Fruit fly (Drosophila melanogaster): ENCODE data around the gene CG17110.

CG17110 gene

dm6 chr3R:23117683-23118470, 26.4 kb downstream of the CG17110 start, which contains the start of the genes Rassf and CenB1A (continued):
- peak; percentile 76 for TF ChIP-seq CG30403 (GFP tag; optimal IDR thresholded peaks at IDR 0.05)
- TF ChIP-seq ind (GFP tag; optimal IDR thresholded peaks at IDR 0.05), result peak; percentile 45
- no peak for TF ChIP-seq CG7556 (GFP tag; optimal IDR thresholded peaks at IDR 0.05)
- TF ChIP-seq H2.0 (GFP tag; IDR thresholded peaks at IDR 0.05), result no peak; the same call in 1 of the 2 replicates
- no peak for TF ChIP-seq mld (GFP tag; IDR thresholded peaks at IDR 0.05; ENCODE audit: partially characterized antibody)
- TF ChIP-seq HLH54F (GFP tag; optimal IDR thresholded peaks at IDR 0.05), result peak; percentile 64
- TF ChIP-seq hb (GFP tag; IDR thresholded peaks at IDR 0.05; ENCODE audit: partially characterized antibody), result no peak
- TF ChIP-seq kay (GFP tag; optimal IDR thresholded peaks at IDR 0.05), result peak; percentile 19
- TF ChIP-seq ranshi (GFP tag; IDR thresholded peaks at IDR 0.05), result peak; percentile 88
- peak; percentile 53 for TF ChIP-seq CG4424 (GFP tag; optimal IDR thresholded peaks at IDR 0.05)
- no peak for TF ChIP-seq Nf-YA (GFP tag; IDR thresholded peaks at IDR 0.05)
- TF ChIP-seq Aef1 (GFP tag; IDR thresholded peaks at IDR 0.05), result peak; percentile 52; the same call in 2 of the 3 replicates
- TF ChIP-seq her (GFP tag; optimal IDR thresholded peaks at IDR 0.05), result peak; percentile 11
- no peak for TF ChIP-seq Side (GFP tag; optimal IDR thresholded peaks at IDR 0.05)
- no peak for TF ChIP-seq ham (GFP tag; IDR thresholded peaks at IDR 0.05)
- peak in 1 of 3 experiments; percentile 18 for TF ChIP-seq lola (GFP tag; optimal IDR thresholded peaks at IDR 0.05)
- no peak for TF ChIP-seq en (GFP tag; optimal IDR thresholded peaks at IDR 0.05)
- no peak for TF ChIP-seq CG11695 (GFP tag; IDR thresholded peaks at IDR 0.05)
- TF ChIP-seq vvl (GFP tag; IDR thresholded peaks at IDR 0.05), result peak; percentile 51
- peak; percentile 57 for TF ChIP-seq CG9215 (GFP tag; IDR thresholded peaks at IDR 0.05)
- no peak for TF ChIP-seq Sox100B (GFP tag; optimal IDR thresholded peaks at IDR 0.05)
- TF ChIP-seq Dfd (GFP tag; optimal IDR thresholded peaks at IDR 0.05), result no peak
- no peak for TF ChIP-seq Usf (GFP tag; optimal IDR thresholded peaks at IDR 0.05)
- no peak for TF ChIP-seq run (tag; optimal IDR thresholded peaks at IDR 0.05)
- no peak; the same call in 1 of the 2 replicates for TF ChIP-seq wdn (GFP tag; IDR thresholded peaks at IDR 0.05)
- peak; percentile 51; the same call in 1 of the 4 replicates for TF ChIP-seq Dll (GFP tag; IDR thresholded peaks at IDR 0.05; ENCODE audit: partially characterized antibody)
- TF ChIP-seq CG2129 (GFP tag; IDR thresholded peaks at IDR 0.05; ENCODE audit: partially characterized antibody), result no peak
- no peak for TF ChIP-seq sqz (GFP tag; optimal IDR thresholded peaks at IDR 0.05)
- 0 out of 3 replicates have a peak, but pooled peaks have one; percentile 47 for TF ChIP-seq Dbx (GFP tag; IDR thresholded peaks at IDR 0.05)
- TF ChIP-seq dimm (GFP tag; IDR thresholded peaks at IDR 0.05), result no peak
- peak; percentile 46 for TF ChIP-seq Oli (tag; optimal IDR thresholded peaks at IDR 0.05)
- no peak for TF ChIP-seq B-H1 (GFP tag; IDR thresholded peaks at IDR 0.05)
- 0 out of 4 replicates have a peak, but pooled peaks have one; percentile 49 for TF ChIP-seq chinmo (GFP tag; IDR thresholded peaks at IDR 0.05; ENCODE audit: partially characterized antibody)
- TF ChIP-seq phol (tag; optimal IDR thresholded peaks at IDR 0.05), result peak; percentile 60
- peak; percentile 34 for TF ChIP-seq Max (GFP tag; optimal IDR thresholded peaks at IDR 0.05)
- TF ChIP-seq CG8478 (optimal IDR thresholded peaks at IDR 0.05), result no peak
- no peak for TF ChIP-seq B-H2 (GFP tag; optimal IDR thresholded peaks at IDR 0.05)
- no peak for TF ChIP-seq Mes4 (GFP tag; optimal IDR thresholded peaks at IDR 0.05)
- peak; percentile 24; the same call in 1 of the 2 replicates for TF ChIP-seq CG10366 (GFP tag; IDR thresholded peaks at IDR 0.05)
- no peak for TF ChIP-seq CG3838 (GFP tag; optimal IDR thresholded peaks at IDR 0.05)
- TF ChIP-seq CHES-1-like (GFP tag; optimal IDR thresholded peaks at IDR 0.05), result peak; percentile 56
- no peak for TF ChIP-seq TFAM (GFP tag; optimal IDR thresholded peaks at IDR 0.05)
- TF ChIP-seq D19B (GFP tag; optimal IDR thresholded peaks at IDR 0.05), result no peak
- no peak for TF ChIP-seq CG1647 (GFP tag; optimal IDR thresholded peaks at IDR 0.05)
- TF ChIP-seq Bdp1 (GFP tag; optimal IDR thresholded peaks at IDR 0.05), result peak; percentile 37
- no peak; the same call in 1 of the 2 replicates for TF ChIP-seq CG14014 (GFP tag; IDR thresholded peaks at IDR 0.05)
- no peak for TF ChIP-seq grn (GFP tag; optimal IDR thresholded peaks at IDR 0.05)
- TF ChIP-seq CG31365 (tag; optimal IDR thresholded peaks at IDR 0.05), result no peak
- no peak for TF ChIP-seq CG8924 (tag; optimal IDR thresholded peaks at IDR 0.05)
- TF ChIP-seq D19A (tag; optimal IDR thresholded peaks at IDR 0.05), result no peak

Data from whole organism, embryonic.